Worm (Caenorhabditis elegans): ENCODE measurements around the gene snt-1.

DNA sequence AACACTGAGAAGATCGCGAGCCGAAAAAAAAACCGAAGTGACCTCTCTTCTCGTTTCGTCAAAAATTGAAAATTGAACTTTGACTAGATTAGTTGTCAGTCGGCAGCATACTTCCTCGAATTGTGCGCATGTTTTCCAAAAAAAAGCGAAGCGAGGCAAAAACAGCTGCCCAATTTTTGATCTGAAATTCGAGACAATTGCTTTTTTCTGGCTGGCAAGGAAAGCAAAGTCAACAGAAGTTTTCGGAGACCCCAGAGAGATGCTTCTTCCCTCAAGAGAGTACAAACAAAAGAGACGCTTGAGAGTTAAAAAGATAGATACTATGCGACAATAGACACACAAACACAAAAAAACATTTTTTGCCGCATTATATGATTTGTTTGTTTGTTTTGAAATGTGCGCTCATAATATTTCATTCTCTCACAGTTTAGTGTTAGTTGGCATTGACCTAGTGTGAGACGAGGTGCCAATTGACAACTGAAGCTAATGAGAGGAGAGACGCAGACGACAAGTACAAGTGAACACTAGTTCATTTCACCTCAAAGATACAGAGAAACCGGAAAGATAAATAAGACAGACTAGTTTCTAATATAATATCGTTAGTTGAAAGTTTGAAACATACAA lies 25.3 kb downstream of the snt-1 start:
- TF ChIP-seq him-1 (tag; optimal IDR thresholded peaks at IDR 0.05) (no peak), dao-5 (tag; optimal IDR thresholded peaks at IDR 0.05) (no peak)

Measured in whole organism, L4/young adult.